Worm (Caenorhabditis elegans) whole organism, mixed stage, embryonic: ENCODE results near the gene Y43C5B.3.
A peak's percentile ranks its signal among the peaks of the same experiment; 100 is the strongest.

ENCODE experiments used
- M03D4.4 ChIP-seq: sonication (generic microtip); optimal IDR thresholded peaks from 2 replicates; lab custom pipeline; 2017; ENCODE audit warnings: mild to moderate bottlenecking, missing genetic modification characterization, missing compliant biosample characterization
- bed-3 ChIP-seq: fragments of 200-800 bp; sonication (Bioruptor generic); optimal IDR thresholded peaks from 3 replicates; lab custom pipeline; 2018; ENCODE audit warnings: mild to moderate bottlenecking, missing genetic modification characterization, moderate library complexity, missing compliant biosample characterization
- blmp-1 ChIP-seq: fragments of 150-350 bp; optimal IDR thresholded peaks from 2 replicates; lab custom pipeline; 2014; ENCODE audit warnings: missing biosample characterization, missing genetic modification characterization
- ceh-39 ChIP-seq: fragments of 150-350 bp; optimal IDR thresholded peaks from 2 replicates; lab custom pipeline; 2014; ENCODE audit warnings: missing biosample characterization, missing genetic modification characterization
- ceh-43 ChIP-seq: fragments of 200-800 bp; sonication (Bioruptor generic); optimal IDR thresholded peaks from 2 replicates; lab custom pipeline; 2018; ENCODE audit warnings: mild to moderate bottlenecking, missing genetic modification characterization, moderate library complexity, missing compliant biosample characterization
- ceh-83 ChIP-seq: fragments of 200-800 bp; sonication (Bioruptor generic); optimal IDR thresholded peaks from 2 replicates; lab custom pipeline; 2018; ENCODE audit warnings: mild to moderate bottlenecking, missing genetic modification characterization, missing compliant biosample characterization
- ces-1 ChIP-seq: fragments of 150-350 bp; optimal IDR thresholded peaks from 2 replicates; lab custom pipeline; 2014; ENCODE audit warnings: missing biosample characterization, missing genetic modification reagents, missing genetic modification characterization
- drap-1 ChIP-seq: fragments of 200-800 bp; sonication (Bioruptor generic); optimal IDR thresholded peaks from 3 replicates; lab custom pipeline; 2018; ENCODE audit warnings: mild to moderate bottlenecking, missing genetic modification characterization, missing compliant biosample characterization
- elt-1 ChIP-seq: sonication (generic microtip); optimal IDR thresholded peaks from 2 replicates; lab custom pipeline; 2017; ENCODE audit warnings: missing genetic modification characterization, mild to moderate bottlenecking, missing compliant biosample characterization, antibody characterized with exemption, moderate library complexity, borderline replicate concordance; ENCODE audit not compliant: insufficient read depth
- elt-3 ChIP-seq: fragments of 150-350 bp; optimal IDR thresholded peaks from 2 replicates; lab custom pipeline; 2014; ENCODE audit warnings: missing biosample characterization, missing genetic modification characterization
- flh-1 ChIP-seq: fragments of 200-800 bp; sonication (Bioruptor generic); optimal IDR thresholded peaks from 2 replicates; lab custom pipeline; 2018; ENCODE audit warnings: mild to moderate bottlenecking, missing genetic modification characterization, moderate library complexity, missing compliant biosample characterization
- ham-2 ChIP-seq: fragments of 200-800 bp; sonication (Bioruptor generic); optimal IDR thresholded peaks from 2 replicates; lab custom pipeline; 2018; ENCODE audit warnings: mild to moderate bottlenecking, missing genetic modification characterization, missing compliant biosample characterization
- hlh-1 ChIP-seq: fragments of 150-350 bp; optimal IDR thresholded peaks from 2 replicates; lab custom pipeline; 2014; ENCODE audit warnings: missing biosample characterization, missing genetic modification reagents, missing genetic modification characterization
- lin-13 ChIP-seq: fragments of 150-350 bp; optimal IDR thresholded peaks from 2 replicates; lab custom pipeline; 2014; ENCODE audit warnings: missing biosample characterization, missing genetic modification characterization
- lin-32 ChIP-seq: fragments of 200-800 bp; sonication (Bioruptor generic); optimal IDR thresholded peaks from 2 replicates; lab custom pipeline; 2018; ENCODE audit warnings: mild to moderate bottlenecking, missing genetic modification characterization, missing compliant biosample characterization
- lsy-2 ChIP-seq: fragments of 150-350 bp; optimal IDR thresholded peaks from 2 replicates; lab custom pipeline; 2014; ENCODE audit warnings: missing biosample characterization, missing genetic modification characterization
- mab-5 ChIP-seq: fragments of 150-350 bp; optimal IDR thresholded peaks from 2 replicates; lab custom pipeline; 2014; ENCODE audit warnings: missing biosample characterization, missing genetic modification characterization
- mep-1 ChIP-seq: fragments of 150-350 bp; optimal IDR thresholded peaks from 2 replicates; lab custom pipeline; 2017; ENCODE audit warnings: missing biosample characterization, missing genetic modification reagents, missing genetic modification characterization, inconsistent platforms
- mls-2 ChIP-seq: sonication (generic microtip); optimal IDR thresholded peaks from 2 replicates; lab custom pipeline; 2016; ENCODE audit warnings: mild to moderate bottlenecking, missing genetic modification characterization, moderate library complexity, missing compliant biosample characterization
- nhr-12 ChIP-seq: fragments of 150-350 bp; optimal IDR thresholded peaks from 2 replicates; lab custom pipeline; 2014; ENCODE audit warnings: missing biosample characterization, missing genetic modification characterization
- nhr-2 ChIP-seq: fragments of 150-350 bp; optimal IDR thresholded peaks from 2 replicates; lab custom pipeline; 2014; ENCODE audit warnings: missing biosample characterization, missing genetic modification characterization
- nhr-28 ChIP-seq: fragments of 150-350 bp; optimal IDR thresholded peaks from 2 replicates; lab custom pipeline; 2014; ENCODE audit warnings: missing biosample characterization, missing genetic modification characterization
- nhr-76 ChIP-seq: sonication (generic microtip); optimal IDR thresholded peaks from 2 replicates; lab custom pipeline; 2017; ENCODE audit warnings: missing biosample characterization, missing genetic modification characterization
- pha-4 ChIP-seq: fragments of 150-350 bp; optimal IDR thresholded peaks from 2 replicates; lab custom pipeline; 2018; ENCODE audit warnings: missing biosample characterization, missing genetic modification reagents, missing genetic modification characterization
- sem-2 ChIP-seq: fragments of 200-800 bp; sonication (Bioruptor generic); optimal IDR thresholded peaks from 2 replicates; lab custom pipeline; 2018; ENCODE audit warnings: mild to moderate bottlenecking, missing genetic modification characterization, missing compliant biosample characterization
- snpc-4 ChIP-seq: fragments of 150-350 bp; optimal IDR thresholded peaks from 2 replicates; lab custom pipeline; 2014; ENCODE audit warnings: missing biosample characterization, missing genetic modification characterization
- sptf-1 ChIP-seq: sonication (generic microtip); optimal IDR thresholded peaks from 2 replicates; lab custom pipeline; 2017; ENCODE audit warnings: mild to moderate bottlenecking, missing genetic modification characterization, moderate library complexity, missing compliant biosample characterization
- tbx-8 ChIP-seq: fragments of 200-800 bp; sonication (Bioruptor generic); optimal IDR thresholded peaks from 2 replicates; lab custom pipeline; 2018; ENCODE audit warnings: mild to moderate bottlenecking, missing genetic modification characterization, moderate library complexity, missing compliant biosample characterization
- unc-120 ChIP-seq: sonication (generic microtip); optimal IDR thresholded peaks from 2 replicates; lab custom pipeline; 2017; ENCODE audit warnings: missing genetic modification characterization, missing compliant biosample characterization; ENCODE audit not compliant: poor library complexity, severe bottlenecking
- unc-39 ChIP-seq: fragments of 150-350 bp; optimal IDR thresholded peaks from 2 replicates; lab custom pipeline; 2014; ENCODE audit warnings: missing biosample characterization, missing genetic modification characterization
- unc-62 ChIP-seq: fragments of 150-350 bp; optimal IDR thresholded peaks from 2 replicates; lab custom pipeline; 2014; ENCODE audit warnings: missing biosample characterization, missing genetic modification reagents, missing genetic modification characterization
- zip-8 ChIP-seq: fragments of 150-350 bp; optimal IDR thresholded peaks from 2 replicates; lab custom pipeline; 2014; ENCODE audit warnings: missing biosample characterization, missing genetic modification characterization
- ztf-11 ChIP-seq: fragments of 150-350 bp; optimal IDR thresholded peaks from 2 replicates; lab custom pipeline; 2014; ENCODE audit warnings: missing biosample characterization, missing genetic modification characterization

Gene Y43C5B.3

ce11 chrIV:10380626-10381025, 30.2 kb downstream of the Y43C5B.3 start:
- TF ChIP-seq ces-1 (GFP tag; lab: Kevin White, UChicago) (peak; percentile 57), snpc-4 (no peak), ham-2 (GFP tag; lab: Kevin White, UChicago) (peak; percentile 45), nhr-2 (no peak), sem-2 (no peak), unc-120 (peak; percentile 6), mab-5 (tag; lab: Kevin White, UChicago) (no peak), mls-2 (tag; lab: Kevin White, UChicago) (no peak), pha-4 (tag; lab: Kevin White, UChicago) (peak; percentile 2), ztf-11 (peak; percentile 1)
- TF ChIP-seq, all 35 proteins: peak for 5

- no peak for TF ChIP-seq mls-2 (tag; lab: Kevin White, UChicago)
These were observed 30.6 kb downstream of the Y43C5B.3 start for ce11 chrIV:10381035-10381434.

- no peak for TF ChIP-seq nhr-76 (tag; lab: Kevin White, UChicago)
- no peak for TF ChIP-seq ceh-39 (tag; lab: Kevin White, UChicago)
- TF ChIP-seq nhr-28 (tag; lab: Kevin White, UChicago): no peak
- no peak for TF ChIP-seq ztf-11
- TF ChIP-seq zip-8: no peak
- no peak for TF ChIP-seq unc-62 (GFP tag; lab: Kevin White, UChicago)
These were observed 32.5 kb downstream of the Y43C5B.3 start for ce11 chrIV:10382894-10383293.

- TF ChIP-seq nhr-12 (tag; lab: Kevin White, UChicago) (no peak), lin-32 (no peak), lsy-2 (tag; lab: Kevin White, UChicago) (no peak), hlh-1 (tag; lab: Kevin White, UChicago) (no peak), ham-2 (GFP tag; lab: Kevin White, UChicago) (no peak), sptf-1 (tag; lab: Kevin White, UChicago) (no peak), ces-1 (GFP tag; lab: Kevin White, UChicago) (no peak), lin-13 (tag; lab: Kevin White, UChicago) (no peak), tbx-8 (no peak), ceh-43 (GFP tag; lab: Kevin White, UChicago) (no peak), ztf-11 (no peak), nhr-2 (no peak), nhr-28 (tag; lab: Kevin White, UChicago) (no peak)
These were observed 36.7 kb downstream of the Y43C5B.3 start, which contains the start of gene nfu-1 for ce11 chrIV:10387113-10387512. Gene nfu-1, plus strand, starts transcription at chrIV:10387413.

ce11 chrIV:10388263-10388662, 37.9 kb downstream of the Y43C5B.3 start, which contains the start of gene R10H10.3:
Gene R10H10.3, plus strand, starts transcription at chrIV:10388505.
- TF ChIP-seq ztf-11 (no peak), blmp-1 (tag; lab: Kevin White, UChicago) (no peak), ceh-43 (GFP tag; lab: Kevin White, UChicago) (no peak), elt-1 (no peak), ceh-39 (tag; lab: Kevin White, UChicago) (no peak), ces-1 (GFP tag; lab: Kevin White, UChicago) (no peak), elt-3 (tag; lab: Kevin White, UChicago) (no peak), nhr-2 (no peak), tbx-8 (no peak), hlh-1 (tag; lab: Kevin White, UChicago) (no peak), sem-2 (no peak), nhr-12 (tag; lab: Kevin White, UChicago) (no peak), pha-4 (tag; lab: Kevin White, UChicago) (no peak), unc-62 (GFP tag; lab: Kevin White, UChicago) (no peak), ceh-83 (no peak), mls-2 (tag; lab: Kevin White, UChicago) (no peak), unc-120 (no peak), unc-39 (tag; lab: Kevin White, UChicago) (no peak), nhr-28 (tag; lab: Kevin White, UChicago) (no peak)

- no peak for TF ChIP-seq sem-2
- TF ChIP-seq nhr-28 (tag; lab: Kevin White, UChicago): no peak
- TF ChIP-seq lin-13 (tag; lab: Kevin White, UChicago): no peak
- no peak for TF ChIP-seq unc-39 (tag; lab: Kevin White, UChicago)
- no peak for TF ChIP-seq ztf-11
- no peak for TF ChIP-seq M03D4.4
- TF ChIP-seq flh-1 (GFP tag; lab: Kevin White, UChicago): no peak
- no peak for TF ChIP-seq ceh-83
- no peak for TF ChIP-seq unc-62 (GFP tag; lab: Kevin White, UChicago)
- no peak for TF ChIP-seq mls-2 (tag; lab: Kevin White, UChicago)
- no peak for TF ChIP-seq zip-8
- TF ChIP-seq blmp-1 (tag; lab: Kevin White, UChicago): no peak
- TF ChIP-seq drap-1 (GFP tag; lab: Kevin White, UChicago): no peak
- no peak for TF ChIP-seq mab-5 (tag; lab: Kevin White, UChicago)
- TF ChIP-seq bed-3 (GFP tag; lab: Kevin White, UChicago): no peak
- TF ChIP-seq sptf-1 (tag; lab: Kevin White, UChicago): no peak
- TF ChIP-seq nhr-2: no peak
- no peak for TF ChIP-seq mep-1 (tag; lab: Kevin White, UChicago)
These were observed 41.4 kb downstream of the Y43C5B.3 start, which contains the start of gene spe-26 for ce11 chrIV:10391827-10392226. Gene spe-26, minus strand, starts transcription at chrIV:10391927.
